Fruit fly (Drosophila melanogaster) whole organism, wandering third instar larva: ENCODE data around the gene Gr64a.

Experiments used
- Abd-B ChIP-seq: fragments of >200 bp; optimal IDR thresholded peaks from 2 replicates; lab custom pipeline; 2017; ENCODE audit warnings: missing biosample characterization, missing genetic modification characterization
- CG32264 ChIP-seq: fragments of 200-800 bp; sonication (Bioruptor generic); optimal IDR thresholded peaks from 2 replicates; lab custom pipeline; 2016; ENCODE audit warnings: missing biosample characterization, missing genetic modification characterization
- CrebA ChIP-seq: fragments of 200-800 bp; sonication (Bioruptor generic); optimal IDR thresholded peaks from 2 replicates; lab custom pipeline; 2016; ENCODE audit warnings: missing biosample characterization, mild to moderate bottlenecking, missing genetic modification characterization, borderline replicate concordance
- Dfd ChIP-seq: fragments of >200 bp; optimal IDR thresholded peaks from 2 replicates; lab custom pipeline; 2017; ENCODE audit warnings: missing biosample characterization, missing genetic modification characterization
- Dif ChIP-seq: fragments of 200-275, 200-300 bp; sonication (Bioruptor generic); optimal IDR thresholded peaks from 2 replicates; lab custom pipeline; 2018; ENCODE audit warnings: missing biosample characterization, missing genetic modification characterization; ENCODE audit not compliant: partially characterized antibody
- GATAd ChIP-seq: sonication (Bioruptor generic); optimal IDR thresholded peaks from 2 replicates; lab custom pipeline; 2016; ENCODE audit warnings: missing biosample characterization, missing genetic modification characterization
- HLH106 ChIP-seq: fragments of 200-800 bp; optimal IDR thresholded peaks from 3 replicates; lab custom pipeline; 2019; ENCODE audit warnings: missing biosample characterization, mild to moderate bottlenecking, missing genetic modification characterization, moderate library complexity
- Hnf4 ChIP-seq: fragments of 200-800 bp; sonication (Bioruptor generic); optimal IDR thresholded peaks from 2 replicates; lab custom pipeline; 2016; ENCODE audit warnings: missing biosample characterization, mild to moderate bottlenecking, missing genetic modification characterization
- Hr78 ChIP-seq: fragments of >200 bp; optimal IDR thresholded peaks from 2 replicates; lab custom pipeline; 2017; ENCODE audit warnings: missing biosample characterization, missing genetic modification characterization
- Hr83 ChIP-seq: fragments of 200-300 bp; sonication (Bioruptor generic); optimal IDR thresholded peaks from 2 replicates; lab custom pipeline; 2016; ENCODE audit warnings: missing biosample characterization, mild to moderate bottlenecking, missing genetic modification characterization, moderate library complexity; ENCODE audit not compliant: poor library complexity, severe bottlenecking
- Jra ChIP-seq: sonication (Bioruptor generic); optimal IDR thresholded peaks from 2 replicates; lab custom pipeline; 2016; ENCODE audit warnings: missing biosample characterization, missing genetic modification characterization
- Mio ChIP-seq: sonication (Bioruptor generic); optimal IDR thresholded peaks from 2 replicates; lab custom pipeline; 2016; ENCODE audit warnings: missing biosample characterization, missing genetic modification characterization
- Myc ChIP-seq: fragments of >200 bp; optimal IDR thresholded peaks from 2 replicates; lab custom pipeline; 2017
- N ChIP-seq: fragments of >200 bp; optimal IDR thresholded peaks from 2 replicates; lab custom pipeline; 2018; ENCODE audit warnings: missing biosample characterization, missing external identifiers, missing genetic modification characterization
- OdsH ChIP-seq: fragments of 200-800 bp; sonication (Bioruptor generic); optimal IDR thresholded peaks from 2 replicates; lab custom pipeline; 2016; ENCODE audit warnings: missing biosample characterization, mild to moderate bottlenecking, missing genetic modification characterization
- Rel ChIP-seq, 2 experiments: fragments of 200-800 bp; sonication (Bioruptor generic) in 1 of 2; optimal IDR thresholded peaks; 2 replicates in 1 of 2; 3 replicates in 1 of 2; lab custom pipeline; 2016 to 2019; ENCODE audit warnings: mild to moderate bottlenecking in 2 of 2, missing biosample characterization in 2 of 2, missing genetic modification characterization in 2 of 2, moderate library complexity in 1 of 2
- Sp1 ChIP-seq: fragments of 200-800 bp; sonication (Bioruptor generic); optimal IDR thresholded peaks from 3 replicates; lab custom pipeline; 2019; ENCODE audit warnings: missing biosample characterization, mild to moderate bottlenecking, missing genetic modification characterization, moderate library complexity
- Vsx2 ChIP-seq: fragments of 200-300, 225-300 bp; sonication (Bioruptor generic); optimal IDR thresholded peaks from 2 replicates; lab custom pipeline; 2018; ENCODE audit warnings: missing biosample characterization, missing genetic modification characterization; ENCODE audit not compliant: partially characterized antibody
- dl ChIP-seq, 2 experiments: fragments of 175-275, 200-275 bp in 1 of 2; fragments of 200-275 bp in 1 of 2; sonication (Bioruptor generic); optimal IDR thresholded peaks; lab custom pipeline; 2018; ENCODE audit warnings: mild to moderate bottlenecking in 2 of 2, missing biosample characterization in 2 of 2, missing genetic modification characterization in 2 of 2, moderate library complexity in 2 of 2; ENCODE audit not compliant: partially characterized antibody in 2 of 2, insufficient read depth in 1 of 2
- dmrt93B ChIP-seq: fragments of 200-800 bp; sonication (Bioruptor generic); optimal IDR thresholded peaks from 2 replicates; lab custom pipeline; 2018; ENCODE audit warnings: missing biosample characterization, mild to moderate bottlenecking, missing genetic modification characterization
- dsf ChIP-seq: sonication (Bioruptor generic); optimal IDR thresholded peaks from 2 replicates; lab custom pipeline; 2016; ENCODE audit warnings: missing biosample characterization, missing genetic modification characterization, borderline replicate concordance
- ey ChIP-seq: fragments of 200-800 bp; sonication (Bioruptor generic); optimal IDR thresholded peaks from 2 replicates; lab custom pipeline; 2016; ENCODE audit warnings: missing biosample characterization, missing genetic modification characterization
- foxo ChIP-seq, 2 experiments: fragments of 200-800 bp; sonication (Bioruptor generic); optimal IDR thresholded peaks; 2 replicates in 1 of 2; 3 replicates in 1 of 2; lab custom pipeline; 2016 to 2017; ENCODE audit warnings: missing biosample characterization in 2 of 2, missing genetic modification characterization in 2 of 2
- fru ChIP-seq: fragments of 200-800 bp; sonication (Bioruptor generic); optimal IDR thresholded peaks from 3 replicates; lab custom pipeline; 2016; ENCODE audit warnings: missing biosample characterization, mild to moderate bottlenecking, missing genetic modification characterization
- h ChIP-seq: fragments of 200-800 bp; sonication (Bioruptor generic); optimal IDR thresholded peaks from 3 replicates; lab custom pipeline; 2016; ENCODE audit warnings: missing biosample characterization, mild to moderate bottlenecking, missing genetic modification characterization
- jim ChIP-seq: fragments of 175-275, 200-325 bp; sonication (Bioruptor generic); optimal IDR thresholded peaks from 2 replicates; lab custom pipeline; 2016; ENCODE audit warnings: missing biosample characterization, mild to moderate bottlenecking, missing genetic modification characterization
- lola ChIP-seq: fragments of >200 bp; optimal IDR thresholded peaks from 2 replicates; lab custom pipeline; 2017; ENCODE audit warnings: missing biosample characterization, missing genetic modification characterization
- rgr ChIP-seq: fragments of 200-800 bp; sonication (Bioruptor generic); optimal IDR thresholded peaks from 3 replicates; lab custom pipeline; 2016; ENCODE audit warnings: missing biosample characterization, mild to moderate bottlenecking, missing genetic modification characterization
- sage ChIP-seq: fragments of 200-800 bp; sonication (Bioruptor generic); optimal IDR thresholded peaks from 2 replicates; lab custom pipeline; 2016; ENCODE audit warnings: missing biosample characterization, mild to moderate bottlenecking, missing genetic modification characterization
- sv ChIP-seq: fragments of 200-800 bp; sonication (Bioruptor generic); optimal IDR thresholded peaks from 3 replicates; lab custom pipeline; 2016; ENCODE audit warnings: missing biosample characterization, missing genetic modification characterization
- usp ChIP-seq: fragments of >200 bp; optimal IDR thresholded peaks from 2 replicates; lab custom pipeline; 2017; ENCODE audit warnings: missing biosample characterization, missing genetic modification characterization
- woc ChIP-seq: sonication (Bioruptor generic); optimal IDR thresholded peaks from 2 replicates; lab custom pipeline; 2016; ENCODE audit warnings: missing biosample characterization, mild to moderate bottlenecking, missing genetic modification characterization

Gene Gr64a

DNA sequence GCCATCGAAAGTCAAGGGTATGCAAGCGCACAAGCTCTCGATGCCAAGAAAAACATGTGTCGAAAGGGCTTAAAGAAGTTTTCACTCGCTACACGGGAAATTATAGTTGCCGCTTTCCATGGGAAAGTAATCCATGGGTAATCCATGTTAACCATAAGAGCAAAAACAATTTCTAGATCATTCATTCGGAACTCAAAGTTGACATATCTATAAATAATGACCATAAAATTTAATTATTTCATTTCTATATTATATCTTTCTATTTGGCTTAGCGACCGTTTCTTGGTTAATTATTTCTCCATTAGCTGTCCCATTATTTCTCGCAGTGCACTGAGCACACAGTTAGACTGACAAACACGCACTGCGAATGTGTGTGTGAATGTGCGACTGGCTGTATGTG lies 25.9 kb upstream of the Gr64a start:
- TF ChIP-seq dl (GFP tag; optimal IDR thresholded peaks at IDR 0.05; lab: Kevin White, UChicago; ENCODE audit: insufficient read depth in 1 of 2, partially characterized antibody in 2 of 2) (no peak), Dfd (GFP tag; lab: Kevin White, UChicago) (no peak), jim (GFP tag; lab: Kevin White, UChicago) (no peak), dsf (GFP tag; lab: Kevin White, UChicago) (no peak), fru (GFP tag; lab: Kevin White, UChicago) (no peak)
- TF ChIP-seq, all 38 proteins: peak for 0

DNA sequence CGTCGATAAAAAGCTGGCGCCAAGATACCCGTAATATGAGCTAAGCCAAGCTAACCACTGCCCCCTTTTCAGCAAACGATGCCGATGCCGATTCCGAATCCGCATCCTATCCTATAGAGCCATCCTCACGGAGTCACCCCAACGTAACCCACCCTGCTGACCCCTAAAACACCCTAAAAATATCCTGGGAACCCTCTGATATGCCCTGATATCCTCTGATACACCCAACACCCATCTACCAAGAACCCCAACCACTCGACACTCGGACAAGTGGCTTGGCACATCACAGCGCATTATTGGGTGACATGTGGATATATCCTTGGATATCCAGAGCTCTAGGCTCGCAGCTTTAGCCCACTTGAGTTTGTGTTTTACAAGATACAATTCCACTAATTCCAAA lies 25.1 kb upstream of the Gr64a start:
- TF ChIP-seq Abd-B (GFP tag; lab: Kevin White, UChicago) (no peak), usp (GFP tag; lab: Kevin White, UChicago) (no peak)
- TF ChIP-seq, all 38 proteins: peak for 0

DNA sequence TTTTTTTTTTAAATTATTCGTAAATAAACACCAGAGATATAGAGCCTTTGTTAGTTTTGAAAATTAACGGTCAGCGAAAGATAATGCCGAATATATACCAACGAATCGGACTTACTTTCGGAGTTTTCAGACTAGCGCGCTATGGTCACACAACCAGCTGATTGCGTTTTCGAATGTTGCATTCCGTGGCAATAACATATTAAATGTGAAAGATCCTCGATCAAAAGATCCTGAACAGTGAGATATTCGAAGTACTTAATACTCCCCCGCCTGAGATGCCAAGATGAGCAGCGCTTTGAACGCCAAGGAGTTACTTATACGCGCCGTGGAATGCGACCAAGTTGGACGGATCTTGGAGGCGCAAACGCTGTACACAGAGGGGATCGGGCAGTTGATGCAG lies 23.3 kb upstream of the Gr64a start, which contains the start of gene CG14985:
CG14985 (plus strand) TSS at position 159 of the 400 bp plus-strand sequence.
- TF ChIP-seq CrebA (GFP tag; lab: Kevin White, UChicago) = no peak
- TF ChIP-seq GATAd (GFP tag; lab: Kevin White, UChicago) = no peak
- no peak for TF ChIP-seq Vsx2 (GFP tag; lab: Kevin White, UChicago)

DNA sequence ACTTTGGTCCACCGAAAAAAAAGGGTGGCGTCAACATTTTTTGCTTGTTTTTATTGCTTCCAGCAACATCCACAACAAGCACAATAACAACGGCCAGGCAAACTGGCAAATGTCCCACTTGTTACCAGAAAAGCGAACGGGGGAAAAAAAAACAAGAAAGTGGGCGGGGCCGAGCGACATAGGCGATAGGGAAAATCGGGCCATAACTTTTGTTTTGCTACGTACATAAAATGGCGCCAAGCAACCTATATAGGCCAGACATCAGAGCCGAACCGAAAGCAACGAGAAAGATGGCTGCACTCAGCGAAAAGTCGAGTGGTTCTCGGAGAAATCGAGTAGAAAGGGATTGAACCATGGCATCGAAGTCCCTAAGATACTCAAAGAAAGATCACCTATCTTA lies 19.3 kb upstream of the Gr64a start:
- TF ChIP-seq HLH106 (tag; lab: Kevin White, UChicago) (no peak), N (GFP tag; lab: Kevin White, UChicago) (no peak), CG32264 (GFP tag; lab: Kevin White, UChicago) (no peak), sage (GFP tag; lab: Kevin White, UChicago) (no peak), Jra (GFP tag; lab: Kevin White, UChicago) (no peak), sv (GFP tag; lab: Kevin White, UChicago) (no peak), Myc (no peak), h (GFP tag; lab: Kevin White, UChicago) (no peak), GATAd (GFP tag; lab: Kevin White, UChicago) (no peak), Hr83 (GFP tag; lab: Kevin White, UChicago) (no peak), OdsH (GFP tag; lab: Kevin White, UChicago) (no peak), Vsx2 (GFP tag; lab: Kevin White, UChicago) (no peak), Hr78 (GFP tag; lab: Kevin White, UChicago) (no peak)

DNA sequence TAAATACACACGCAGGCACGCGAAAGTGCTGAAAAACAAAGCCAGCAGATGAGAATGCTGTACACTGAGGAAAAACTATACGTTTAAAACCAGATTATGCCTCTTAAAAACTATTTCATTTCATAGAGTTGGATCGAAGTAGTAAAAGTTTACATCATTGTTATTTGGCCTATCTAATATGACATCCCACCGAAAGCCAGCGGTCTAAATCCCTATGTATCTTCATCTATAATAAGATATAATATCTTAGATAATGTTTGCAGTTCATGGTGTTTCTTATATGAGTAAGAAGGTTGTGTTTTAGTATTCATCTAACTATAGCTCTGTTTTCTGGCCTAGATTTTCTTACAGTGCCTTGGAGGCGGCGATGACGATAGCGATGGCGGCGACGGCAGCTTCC lies 16.4 kb upstream of the Gr64a start:
- no peak for TF ChIP-seq HLH106 (tag; lab: Kevin White, UChicago)
- TF ChIP-seq Myc = no peak
- no peak for TF ChIP-seq Sp1 (GFP tag; lab: Kevin White, UChicago)
- no peak for TF ChIP-seq woc
- no peak for TF ChIP-seq lola (GFP tag; lab: Kevin White, UChicago)
- no peak for TF ChIP-seq Dif (GFP tag; lab: Kevin White, UChicago)
- TF ChIP-seq Hnf4 (GFP tag; lab: Kevin White, UChicago) = no peak
- TF ChIP-seq Mio = no peak
- TF ChIP-seq OdsH (GFP tag; lab: Kevin White, UChicago) = no peak
- TF ChIP-seq foxo (GFP tag; optimal IDR thresholded peaks at IDR 0.05; lab: Kevin White, UChicago) = no peak
- no peak for TF ChIP-seq sage (GFP tag; lab: Kevin White, UChicago)
- no peak for TF ChIP-seq GATAd (GFP tag; lab: Kevin White, UChicago)
- no peak for TF ChIP-seq Abd-B (GFP tag; lab: Kevin White, UChicago)
- TF ChIP-seq dmrt93B = no peak

dm6 chr3L:4014349-4014748 lies 12.2 kb upstream of the Gr64a start:
- TF ChIP-seq sage (GFP tag; lab: Kevin White, UChicago) (no peak), Rel (GFP tag; optimal IDR thresholded peaks at IDR 0.05; lab: Kevin White, UChicago) (no peak), Rel (tag; optimal IDR thresholded peaks at IDR 0.05; lab: Kevin White, UChicago) (no peak), Vsx2 (GFP tag; lab: Kevin White, UChicago) (no peak), lola (GFP tag; lab: Kevin White, UChicago) (no peak), rgr (GFP tag; lab: Kevin White, UChicago) (no peak), ey (GFP tag; lab: Kevin White, UChicago) (no peak), Hr78 (GFP tag; lab: Kevin White, UChicago) (no peak), Mio (no peak), N (GFP tag; lab: Kevin White, UChicago) (no peak), dl (GFP tag; optimal IDR thresholded peaks at IDR 0.05; lab: Kevin White, UChicago; ENCODE audit: insufficient read depth in 1 of 2, partially characterized antibody in 2 of 2) (no peak)
